Worm (Caenorhabditis elegans) whole organism, L4 larva: ENCODE measurements around the gene R10E4.9.

Experiments
- Y105C5A.15 ChIP-seq: fragments of 200-800 bp; sonication (Bioruptor generic); IDR thresholded peaks from 2 replicates; pipeline ENCODE4 v1.3.6; 2022; ENCODE audit warnings: missing genetic modification characterization, missing compliant biosample characterization
- Y48G9A.11 ChIP-seq: fragments of 200-800 bp; sonication (Bioruptor generic); IDR thresholded peaks from 2 replicates; pipeline ENCODE4 v1.3.6; 2022; ENCODE audit warnings: missing genetic modification reagents, missing genetic modification characterization, missing compliant biosample characterization
- ceh-28 ChIP-seq: fragments of 150-350 bp; optimal IDR thresholded peaks from 2 replicates; lab custom pipeline; 2014; ENCODE audit warnings: missing biosample characterization, missing genetic modification reagents, missing genetic modification characterization
- ceh-82 ChIP-seq: sonication (generic microtip); optimal IDR thresholded peaks from 2 replicates; lab custom pipeline; 2017; ENCODE audit warnings: missing biosample characterization, missing genetic modification characterization
- egl-27 ChIP-seq: sonication (generic microtip); optimal IDR thresholded peaks from 3 replicates; lab custom pipeline; 2017; ENCODE audit warnings: missing biosample characterization, missing genetic modification reagents, missing genetic modification characterization
- fos-1 ChIP-seq: fragments of 150-350 bp; optimal IDR thresholded peaks from 2 replicates; lab custom pipeline; 2014; ENCODE audit warnings: missing biosample characterization, missing genetic modification characterization
- hmg-1.1 ChIP-seq: fragments of 200-800 bp; sonication (Bioruptor generic); IDR thresholded peaks from 2 replicates; pipeline ENCODE4 v1.3.6; 2022; ENCODE audit warnings: missing genetic modification reagents, missing genetic modification characterization, missing compliant biosample characterization
- jun-1 ChIP-seq: fragments of 150-350 bp; optimal IDR thresholded peaks from 2 replicates; lab custom pipeline; 2014; ENCODE audit warnings: missing biosample characterization, missing genetic modification reagents, missing genetic modification characterization
- skn-1 ChIP-seq: fragments of 150-350 bp; optimal IDR thresholded peaks from 2 replicates; lab custom pipeline; 2014; ENCODE audit warnings: missing biosample characterization, missing genetic modification characterization
- unc-39 ChIP-seq: sonication (generic microtip); optimal IDR thresholded peaks from 2 replicates; lab custom pipeline; 2017; ENCODE audit warnings: missing biosample characterization, missing genetic modification characterization

- no peak for TF ChIP-seq Y48G9A.11
- no peak for TF ChIP-seq ceh-28
- no peak for TF ChIP-seq skn-1 (tag; lab: Kevin White, UChicago)
- TF ChIP-seq egl-27 (tag; lab: Kevin White, UChicago) = no peak
- TF ChIP-seq ceh-82 = no peak
- TF ChIP-seq unc-39 (tag; lab: Kevin White, UChicago) = no peak
- no peak for TF ChIP-seq fos-1 (tag; lab: Kevin White, UChicago)
- TF ChIP-seq hmg-1.1 (GFP tag; lab: Robert Waterston, UW) = no peak
- TF ChIP-seq jun-1 (tag; lab: Kevin White, UChicago) = no peak
- TF ChIP-seq Y105C5A.15 = no peak
Measured at ce11 chrIII:4272864-4273263, 29.3 kb downstream of the R10E4.9 start.
